Worm (Caenorhabditis elegans) whole organism, midembryonic: Measurements from ENCODE around the gene math-9.

Source experiments
- T22C8.4 ChIP-seq: fragments of 200-800 bp; sonication (Bioruptor generic); IDR thresholded peaks from 2 replicates; pipeline ENCODE4 v1.3.6; 2022; ENCODE audit warnings: missing genetic modification characterization, missing compliant biosample characterization
- flt-1 ChIP-seq: fragments of 200-800 bp; sonication (Bioruptor generic); IDR thresholded peaks from 2 replicates; pipeline ENCODE4 v1.3.6; 2022; ENCODE audit warnings: missing genetic modification characterization, missing compliant biosample characterization
- ztf-23 ChIP-seq: fragments of 200-800 bp; sonication (Bioruptor generic); IDR thresholded peaks from 2 replicates; pipeline ENCODE4 v1.3.6; 2022; ENCODE audit warnings: missing genetic modification reagents, missing genetic modification characterization, missing compliant biosample characterization

ce11 chrII:1901981-1902380 is 11.4 kb upstream of the math-9 start, which contains the start of gene math-23:
- TF ChIP-seq T22C8.4 (GFP tag; lab: Robert Waterston, UW) (no peak), flt-1 (GFP tag; lab: Robert Waterston, UW) (no peak), ztf-23 (GFP tag; lab: Robert Waterston, UW) (no peak)
